Worm (Caenorhabditis elegans) whole organism, L3 larva: ENCODE data around the gene R166.2.

Experiments
- R02D3.7 ChIP-seq: fragments of 150-350 bp; optimal IDR thresholded peaks from 2 replicates; lab custom pipeline; 2014; ENCODE audit warnings: missing biosample characterization, missing genetic modification characterization
- ZK546.5 ChIP-seq: sonication (generic microtip); optimal IDR thresholded peaks from 2 replicates; lab custom pipeline; 2017; ENCODE audit warnings: missing biosample characterization, missing genetic modification characterization
- ceh-16 ChIP-seq: sonication (generic microtip); optimal IDR thresholded peaks from 2 replicates; lab custom pipeline; 2017; ENCODE audit warnings: missing biosample characterization, missing genetic modification characterization
- ceh-9 ChIP-seq: sonication (generic microtip); optimal IDR thresholded peaks from 2 replicates; lab custom pipeline; 2018; ENCODE audit warnings: missing biosample characterization, missing genetic modification characterization
- egl-27 ChIP-seq: sonication (generic microtip); optimal IDR thresholded peaks from 4 replicates; lab custom pipeline; 2017; ENCODE audit warnings: missing biosample characterization, missing genetic modification reagents, missing genetic modification characterization
- egl-5 ChIP-seq: fragments of 150-350 bp; optimal IDR thresholded peaks from 2 replicates; lab custom pipeline; 2017; ENCODE audit warnings: missing biosample characterization, missing genetic modification reagents, missing genetic modification characterization, inconsistent platforms
- elt-2 ChIP-seq: sonication (generic microtip); optimal IDR thresholded peaks from 2 replicates; lab custom pipeline; 2016; ENCODE audit warnings: missing genetic modification reagents, mild to moderate bottlenecking, missing genetic modification characterization, missing compliant biosample characterization
- elt-3 ChIP-seq, 3 experiments: fragments of 150-350 bp in 1 of 3; sonication (generic microtip) in 2 of 3; optimal IDR thresholded peaks; 2 replicates in 2 of 3; 4 replicates in 1 of 3; lab custom pipeline; 2014 to 2017; ENCODE audit warnings: missing biosample characterization in 3 of 3, missing genetic modification characterization in 3 of 3
- eor-1 ChIP-seq, 2 experiments: fragments of 150-350 bp; optimal IDR thresholded peaks; 2 replicates each; lab custom pipeline; 2014 to 2018; ENCODE audit warnings: missing biosample characterization in 2 of 2, missing genetic modification characterization in 2 of 2
- fkh-10 ChIP-seq: sonication (generic microtip); optimal IDR thresholded peaks from 2 replicates; lab custom pipeline; 2017; ENCODE audit warnings: missing biosample characterization, missing genetic modification reagents, missing genetic modification characterization
- fkh-2 ChIP-seq: fragments of 150-350 bp; optimal IDR thresholded peaks from 2 replicates; lab custom pipeline; 2014; ENCODE audit warnings: missing biosample characterization, missing genetic modification reagents, missing genetic modification characterization
- hmg-11 ChIP-seq: sonication (generic microtip); optimal IDR thresholded peaks from 2 replicates; lab custom pipeline; 2016; ENCODE audit warnings: missing genetic modification characterization, missing compliant biosample characterization
- jun-1 ChIP-seq: fragments of 150-350 bp; optimal IDR thresholded peaks from 2 replicates; lab custom pipeline; 2014; ENCODE audit warnings: missing biosample characterization, missing genetic modification reagents, missing genetic modification characterization
- lin-15B ChIP-seq: fragments of 150-350 bp; optimal IDR thresholded peaks from 2 replicates; lab custom pipeline; 2014; ENCODE audit warnings: missing biosample characterization, missing genetic modification characterization
- lin-39 ChIP-seq: fragments of 150-350 bp; optimal IDR thresholded peaks from 2 replicates; lab custom pipeline; 2018; ENCODE audit warnings: missing biosample characterization, missing genetic modification reagents, missing genetic modification characterization
- lsy-12 ChIP-seq: sonication (generic microtip); optimal IDR thresholded peaks from 2 replicates; lab custom pipeline; 2016; ENCODE audit warnings: mild to moderate bottlenecking, missing genetic modification characterization, missing compliant biosample characterization
- mdl-1 ChIP-seq: fragments of 150-350 bp; optimal IDR thresholded peaks from 2 replicates; lab custom pipeline; 2014; ENCODE audit warnings: missing biosample characterization, missing genetic modification characterization
- mml-1 ChIP-seq: fragments of 150-350 bp; sonication (generic microtip); optimal IDR thresholded peaks from 3 replicates; lab custom pipeline; 2014; ENCODE audit warnings: missing biosample characterization, missing genetic modification characterization
- nfya-1 ChIP-seq: sonication (generic microtip); optimal IDR thresholded peaks from 2 replicates; lab custom pipeline; 2017; ENCODE audit warnings: missing genetic modification characterization, mild to moderate bottlenecking, missing compliant biosample characterization, antibody characterized with exemption, moderate library complexity; ENCODE audit not compliant: insufficient read depth
- nhr-11 ChIP-seq: fragments of 150-350 bp; optimal IDR thresholded peaks from 2 replicates; lab custom pipeline; 2014; ENCODE audit warnings: missing biosample characterization, missing genetic modification characterization
- nhr-25 ChIP-seq: sonication (generic microtip); optimal IDR thresholded peaks from 2 replicates; lab custom pipeline; 2017; ENCODE audit warnings: missing biosample characterization, missing genetic modification characterization
- nhr-28 ChIP-seq: fragments of 150-350 bp; optimal IDR thresholded peaks from 2 replicates; lab custom pipeline; 2014; ENCODE audit warnings: missing biosample characterization, missing genetic modification characterization
- nhr-43 ChIP-seq: sonication (generic microtip); optimal IDR thresholded peaks from 2 replicates; lab custom pipeline; 2016; ENCODE audit warnings: mild to moderate bottlenecking, missing genetic modification characterization, missing compliant biosample characterization; ENCODE audit not compliant: poor library complexity, severe bottlenecking
- nhr-77 ChIP-seq: fragments of 150-350 bp; optimal IDR thresholded peaks from 2 replicates; lab custom pipeline; 2014; ENCODE audit warnings: missing biosample characterization, missing genetic modification characterization
- sea-2 ChIP-seq: fragments of 150-350 bp; sonication (generic microtip); optimal IDR thresholded peaks from 4 replicates; lab custom pipeline; 2014; ENCODE audit warnings: missing biosample characterization, missing genetic modification reagents, missing genetic modification characterization
- skn-1 ChIP-seq: fragments of 150-350 bp; optimal IDR thresholded peaks from 2 replicates; lab custom pipeline; 2014; ENCODE audit warnings: missing biosample characterization, missing genetic modification characterization
- snpc-4 ChIP-seq: fragments of 150-350 bp; optimal IDR thresholded peaks from 2 replicates; lab custom pipeline; 2014; ENCODE audit warnings: missing biosample characterization, missing genetic modification characterization
- tbx-2 ChIP-seq: sonication (generic microtip); optimal IDR thresholded peaks from 2 replicates; lab custom pipeline; 2016; ENCODE audit warnings: mild to moderate bottlenecking, missing genetic modification characterization, missing compliant biosample characterization
- zag-1 ChIP-seq: fragments of 150-350 bp; optimal IDR thresholded peaks from 2 replicates; lab custom pipeline; 2014; ENCODE audit warnings: missing biosample characterization, missing genetic modification characterization
- ztf-11 ChIP-seq: fragments of 150-350 bp; optimal IDR thresholded peaks from 2 replicates; lab custom pipeline; 2014; ENCODE audit warnings: missing biosample characterization, missing genetic modification characterization
- ztf-4 ChIP-seq: fragments of 150-350 bp; optimal IDR thresholded peaks from 2 replicates; lab custom pipeline; 2014; ENCODE audit warnings: missing biosample characterization, missing genetic modification characterization

The R166.2 gene

DNA sequence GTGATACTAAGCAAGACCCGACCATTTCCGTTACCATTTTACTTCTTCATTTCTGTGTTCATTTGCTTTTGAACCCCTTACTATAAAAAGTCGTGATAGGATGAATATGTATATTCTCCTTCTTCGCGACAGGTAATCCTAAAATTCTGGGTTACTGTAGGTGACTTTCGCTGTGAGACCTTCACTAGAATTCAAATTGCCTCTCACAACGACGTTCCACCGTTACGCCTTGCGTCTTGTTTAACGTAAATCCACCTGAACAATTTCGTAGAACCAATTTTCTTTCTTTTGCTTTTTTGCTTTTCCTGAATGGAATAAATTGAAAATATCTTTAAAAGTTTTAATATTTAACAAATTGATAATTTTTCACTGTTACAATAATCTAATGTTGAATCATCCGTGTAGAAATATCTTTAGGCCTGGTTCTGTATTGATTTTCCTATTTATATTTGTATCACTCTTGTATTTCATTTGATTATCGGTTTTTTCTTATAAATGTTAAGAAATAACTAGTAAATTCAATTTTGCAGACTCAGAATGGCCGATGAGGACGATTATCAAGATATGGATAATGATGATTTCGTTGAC, 41.5 kb upstream of the R166.2 start, which contains the start of gene rpb-6:
TSS of gene rpb-6 (plus strand) at position 538 of the 588 bp plus-strand sequence.
- TF ChIP-seq R02D3.7 (tag; lab: Kevin White, UChicago) (peak; percentile 66), lin-39 (tag; lab: Kevin White, UChicago) (no peak), jun-1 (tag; lab: Kevin White, UChicago) (no peak), elt-2 (no peak), lin-15B (tag; lab: Kevin White, UChicago) (peak; percentile 39), nhr-25 (tag; lab: Kevin White, UChicago) (peak; percentile 10), eor-1 (tag; optimal IDR thresholded peaks at IDR 0.05; lab: Kevin White, UChicago) (no peak), ceh-9 (tag; lab: Kevin White, UChicago) (no peak), mml-1 (tag; lab: Kevin White, UChicago) (no peak)

- no peak for TF ChIP-seq ZK546.5 (tag; lab: Kevin White, UChicago)
- no peak for TF ChIP-seq nhr-43
- no peak for TF ChIP-seq lin-15B (tag; lab: Kevin White, UChicago)
- TF ChIP-seq sea-2 (GFP tag; lab: Kevin White, UChicago), result no peak
- TF ChIP-seq jun-1 (tag; lab: Kevin White, UChicago), result no peak
- TF ChIP-seq elt-2, result no peak
- TF ChIP-seq fkh-2 (tag; lab: Kevin White, UChicago), result no peak
- TF ChIP-seq elt-3 (tag; optimal IDR thresholded peaks at IDR 0.05; lab: Kevin White, UChicago), result no peak
- no peak for TF ChIP-seq skn-1 (tag; lab: Kevin White, UChicago)
- no peak for TF ChIP-seq nhr-28
- TF ChIP-seq nhr-11 (tag; lab: Kevin White, UChicago), result no peak
- TF ChIP-seq R02D3.7 (tag; lab: Kevin White, UChicago), result no peak
- TF ChIP-seq nhr-77 (tag; lab: Kevin White, UChicago), result no peak
- TF ChIP-seq ceh-9 (tag; lab: Kevin White, UChicago), result no peak
Measured at ce11 chrII:10574177-10574576, 36.7 kb upstream of the R166.2 start.

DNA sequence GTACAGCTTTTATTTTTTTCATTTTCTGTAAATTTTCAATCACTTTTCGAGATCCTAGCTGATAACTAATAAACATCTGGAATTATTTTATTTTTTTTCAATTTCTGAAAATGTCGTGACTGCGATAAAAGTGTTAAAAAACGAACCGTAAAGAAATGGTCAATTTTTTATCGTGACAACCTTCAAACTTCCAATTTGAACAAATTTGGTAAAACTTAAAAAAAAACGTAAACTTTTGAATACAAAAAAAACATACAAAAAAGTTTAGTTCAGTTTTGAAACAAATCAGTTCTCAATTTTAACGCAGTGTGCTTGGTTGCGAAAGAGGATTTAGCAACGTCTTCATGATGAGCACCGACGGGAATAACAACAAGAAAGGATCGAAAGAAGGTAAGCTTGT, 34.5 kb upstream of the R166.2 start, which contains the start of gene C06A1.3:
TSS of gene C06A1.3 (plus strand) at position 301 of the 400 bp plus-strand sequence.
- TF ChIP-seq mdl-1 (tag; lab: Kevin White, UChicago) (no peak), ztf-4 (tag; lab: Kevin White, UChicago) (no peak), ztf-11 (tag; lab: Kevin White, UChicago) (no peak), R02D3.7 (tag; lab: Kevin White, UChicago) (no peak)

DNA sequence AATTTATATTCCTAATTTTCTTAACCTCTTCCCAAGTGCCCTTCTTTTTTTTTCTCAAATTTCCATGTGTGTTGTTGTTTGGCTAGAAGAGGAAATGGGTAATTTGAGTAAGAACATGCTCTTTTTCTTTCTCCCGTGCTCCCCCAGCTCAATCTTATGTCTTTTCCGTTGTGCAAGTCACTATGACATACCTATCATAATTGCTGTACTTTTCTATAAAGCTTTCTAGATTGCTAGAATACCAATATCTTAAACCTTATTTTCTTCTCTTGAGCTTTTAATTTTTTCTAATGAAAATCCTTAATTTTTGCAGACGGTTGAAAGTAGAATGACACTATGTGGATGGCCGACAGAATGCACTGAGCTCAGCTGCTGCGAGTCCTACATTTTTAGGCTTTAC, 32.8 kb upstream of the R166.2 start, which contains the start of gene txt-13:
TSS of gene txt-13 (plus strand) at position 301 of the 400 bp plus-strand sequence.
- TF ChIP-seq tbx-2 (tag; lab: Kevin White, UChicago), result no peak
- no peak for TF ChIP-seq elt-2
- no peak for TF ChIP-seq ztf-11 (tag; lab: Kevin White, UChicago)
- TF ChIP-seq lin-39 (tag; lab: Kevin White, UChicago), result no peak
- no peak for TF ChIP-seq skn-1 (tag; lab: Kevin White, UChicago)

DNA sequence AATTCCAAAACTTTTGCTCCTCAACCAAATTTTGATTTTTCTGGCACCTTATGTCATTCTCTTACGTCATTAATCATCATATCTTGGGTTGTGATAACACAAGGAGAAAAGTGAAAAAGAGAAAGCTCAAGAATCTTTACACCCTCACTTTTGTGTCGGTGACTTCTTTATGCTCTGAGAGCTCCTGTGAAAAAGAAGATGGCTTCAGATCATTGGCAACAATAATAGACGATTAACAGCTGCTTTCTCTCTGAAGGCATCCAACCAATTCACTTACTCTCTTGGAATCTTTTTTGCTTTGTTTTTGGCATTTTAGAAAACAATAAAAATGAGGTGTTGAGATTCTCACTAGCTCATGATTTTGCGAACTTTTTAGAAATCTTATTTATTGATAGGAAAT, 32.0 kb upstream of the R166.2 start:
- peak; percentile 18 for TF ChIP-seq nfya-1 (tag; lab: Kevin White, UChicago)
- TF ChIP-seq mdl-1 (tag; lab: Kevin White, UChicago), result no peak
- TF ChIP-seq tbx-2 (tag; lab: Kevin White, UChicago), result no peak
- peak; percentile 49 for TF ChIP-seq nhr-11 (tag; lab: Kevin White, UChicago)

DNA sequence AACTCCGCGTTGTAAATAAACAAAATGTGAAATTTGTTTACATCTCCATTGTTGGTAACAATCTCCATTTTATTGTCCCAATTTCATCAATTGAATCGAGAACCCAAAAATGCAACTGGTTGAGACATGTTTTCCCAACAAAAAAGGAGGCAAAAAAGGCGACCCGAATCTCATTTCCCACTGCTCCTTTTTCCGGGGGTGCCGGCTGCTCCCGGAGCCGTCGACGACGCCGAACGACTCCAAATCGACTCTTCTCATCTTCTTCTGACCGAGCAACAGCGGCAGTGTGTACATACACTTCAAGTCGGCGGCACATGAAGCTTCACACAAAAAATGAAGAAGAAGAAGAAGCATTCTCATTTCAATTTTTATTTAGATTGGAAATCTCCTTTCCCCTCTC, 29.0 kb upstream of the R166.2 start:
- no peak for TF ChIP-seq egl-5 (tag; lab: Kevin White, UChicago)
- TF ChIP-seq fkh-10 (GFP tag; lab: Kevin White, UChicago), result peak; percentile 9
- TF ChIP-seq sea-2 (GFP tag; lab: Kevin White, UChicago), result no peak
- no peak for TF ChIP-seq hmg-11 (tag; lab: Kevin White, UChicago)

DNA sequence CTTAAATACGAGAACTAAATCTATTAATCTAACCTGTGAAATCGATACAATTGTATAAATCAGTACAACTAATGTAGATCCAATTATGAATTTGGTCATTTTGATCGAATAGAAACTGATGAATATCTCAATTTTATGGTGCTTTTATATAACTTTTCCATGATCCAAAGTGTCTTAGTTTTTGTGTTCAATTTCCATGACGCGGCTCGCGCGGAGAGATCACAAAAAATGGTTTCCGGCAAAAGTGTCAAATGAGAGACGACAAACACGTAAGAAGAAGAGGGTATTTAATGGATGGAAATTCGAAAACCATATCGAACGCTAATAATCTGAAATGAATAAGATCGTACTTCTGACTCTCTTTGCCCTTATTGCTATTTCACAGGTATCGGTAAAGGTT, 27.1 kb upstream of the R166.2 start, which contains the start of the genes C06A1.6 and C06A1.7:
TSS of gene C06A1.6 (minus strand) at position 101 of the 400 bp plus-strand sequence.
TSS of gene C06A1.7 (plus strand) at position 314 of the 400 bp plus-strand sequence.
- TF ChIP-seq mdl-1 (tag; lab: Kevin White, UChicago) (no peak), zag-1 (no peak), R02D3.7 (tag; lab: Kevin White, UChicago) (no peak), nhr-77 (tag; lab: Kevin White, UChicago) (no peak), lsy-12 (tag; lab: Kevin White, UChicago) (no peak), egl-27 (tag; lab: Kevin White, UChicago) (no peak), fkh-2 (tag; lab: Kevin White, UChicago) (no peak), lin-39 (tag; lab: Kevin White, UChicago) (no peak), ceh-16 (no peak), snpc-4 (tag; lab: Kevin White, UChicago) (no peak), ztf-4 (tag; lab: Kevin White, UChicago) (no peak), sea-2 (GFP tag; lab: Kevin White, UChicago) (no peak), lin-15B (tag; lab: Kevin White, UChicago) (no peak)
